Worm (Caenorhabditis elegans) whole organism, midembryonic: ENCODE data around the gene ash-2.

Source experiments
- cog-1 ChIP-seq: sonication (generic microtip); optimal IDR thresholded peaks from 2 replicates; lab custom pipeline; 2016; ENCODE audit warnings: missing genetic modification characterization, missing compliant biosample characterization
- ref-1 ChIP-seq: fragments of 200-800 bp; sonication (Bioruptor generic); conservative IDR thresholded peaks from 2 replicates; pipeline ENCODE4 v1.3.6; 2022; ENCODE audit warnings: missing genetic modification reagents, missing genetic modification characterization, missing compliant biosample characterization
- ztf-29 ChIP-seq: fragments of 200-800 bp; sonication (Bioruptor generic); IDR thresholded peaks from 2 replicates; pipeline ENCODE4 v1.3.6; 2022; ENCODE audit warnings: missing genetic modification reagents, missing genetic modification characterization, missing compliant biosample characterization

ce11 chrII:11960596-11961217, 18.9 kb upstream of the ash-2 start:
- peak; percentile 100 for TF ChIP-seq ztf-29
- peak; percentile 100 for TF ChIP-seq cog-1 (tag; lab: Kevin White, UChicago)
- TF ChIP-seq ref-1 (GFP tag; lab: Robert Waterston, UW), result peak; percentile 99
